Worm (Caenorhabditis elegans) whole organism, L2 larva: ENCODE measurements around the gene R08C7.11.

ENCODE experiments used
- ZK546.5 ChIP-seq: sonication (generic microtip); optimal IDR thresholded peaks from 2 replicates; lab custom pipeline; 2017; ENCODE audit warnings: missing biosample characterization, missing genetic modification characterization
- blmp-1 ChIP-seq: sonication (generic microtip); optimal IDR thresholded peaks from 2 replicates; lab custom pipeline; 2017; ENCODE audit warnings: missing genetic modification characterization, mild to moderate bottlenecking, missing compliant biosample characterization, antibody characterized with exemption, moderate library complexity; ENCODE audit not compliant: insufficient read depth
- lin-13 ChIP-seq: fragments of 150-350 bp; optimal IDR thresholded peaks from 2 replicates; lab custom pipeline; 2014; ENCODE audit warnings: missing biosample characterization, missing genetic modification reagents, missing genetic modification characterization
- lsy-2 ChIP-seq, 2 experiments: fragments of 150-350 bp in 1 of 2; sonication (generic microtip) in 1 of 2; optimal IDR thresholded peaks; 2 replicates each; lab custom pipeline; 2014 to 2017; ENCODE audit warnings: missing biosample characterization in 2 of 2, missing genetic modification characterization in 2 of 2
- nhr-11 ChIP-seq: fragments of 150-350 bp; optimal IDR thresholded peaks from 2 replicates; lab custom pipeline; 2014; ENCODE audit warnings: missing biosample characterization, missing genetic modification characterization
- unc-39 ChIP-seq: fragments of 150-350 bp; optimal IDR thresholded peaks from 2 replicates; lab custom pipeline; 2014; ENCODE audit warnings: missing biosample characterization, missing genetic modification characterization
- zag-1 ChIP-seq: fragments of 150-350 bp; optimal IDR thresholded peaks from 2 replicates; lab custom pipeline; 2014; ENCODE audit warnings: missing biosample characterization, missing genetic modification characterization

DNA sequence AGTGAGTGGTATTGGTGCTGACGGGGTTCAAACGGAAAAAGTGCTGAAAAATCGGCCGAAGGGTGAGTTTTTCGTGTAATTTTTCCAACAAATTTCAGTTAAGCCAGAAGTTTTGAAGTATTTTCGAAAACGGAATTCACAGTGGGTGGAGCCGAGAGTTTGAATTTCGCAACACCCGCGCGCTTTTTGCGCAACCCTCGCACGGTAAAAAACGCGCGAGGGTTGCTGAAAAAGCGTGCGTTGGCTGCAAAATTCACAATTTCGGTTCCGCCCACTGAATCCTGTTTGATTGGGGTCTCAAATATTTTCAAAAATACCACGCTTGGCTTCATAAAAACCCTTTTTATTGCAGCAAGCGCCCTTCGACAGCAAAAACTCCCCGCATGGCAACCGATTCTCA is 7.4 kb downstream of the R08C7.11 start:
- TF ChIP-seq nhr-11 (no peak), lin-13 (no peak), ZK546.5 (tag; lab: Kevin White, UChicago) (no peak), zag-1 (tag; lab: Kevin White, UChicago) (no peak), unc-39 (no peak), blmp-1 (tag; lab: Kevin White, UChicago) (no peak), lsy-2 (tag; optimal IDR thresholded peaks at IDR 0.05; lab: Kevin White, UChicago) (no peak)
